Worm (Caenorhabditis elegans) whole organism, young adult: Measurements from ENCODE around the gene K11H3.5.

Experiments used
- B0035.1 ChIP-seq: sonication (generic microtip); optimal IDR thresholded peaks from 2 replicates; lab custom pipeline; 2016; ENCODE audit warnings: missing genetic modification characterization, mild to moderate bottlenecking, missing compliant biosample characterization, missing genotype, missing genetic modification reagents
- C06A6.2 ChIP-seq: fragments of 200-800 bp; sonication (Bioruptor generic); conservative IDR thresholded peaks from 2 replicates; pipeline ENCODE4 v1.3.6; 2022; ENCODE audit warnings: missing genetic modification characterization, missing compliant biosample characterization
- C17E4.6 ChIP-seq: fragments of 200-800 bp; sonication (Bioruptor generic); IDR thresholded peaks from 2 replicates; pipeline ENCODE4 v1.3.6; 2022; ENCODE audit warnings: missing genetic modification reagents, missing genetic modification characterization, missing compliant biosample characterization
- F23B12.7 ChIP-seq: sonication (generic microtip); optimal IDR thresholded peaks from 2 replicates; lab custom pipeline; 2017; ENCODE audit warnings: missing genetic modification characterization, mild to moderate bottlenecking, missing compliant biosample characterization, antibody characterized with exemption, moderate library complexity; ENCODE audit not compliant: insufficient read depth
- F37B4.10 ChIP-seq: fragments of 200-800 bp; sonication (Bioruptor generic); IDR thresholded peaks from 2 replicates; pipeline ENCODE4 v1.3.6; 2022; ENCODE audit warnings: missing genetic modification characterization, missing compliant biosample characterization
- F39B2.1 ChIP-seq: fragments of 200-800 bp; sonication (Bioruptor generic); IDR thresholded peaks from 2 replicates; pipeline ENCODE4 v1.3.6; 2022; ENCODE audit warnings: missing genetic modification reagents, missing genetic modification characterization, missing compliant biosample characterization
- F49E8.2 ChIP-seq: sonication (generic microtip); optimal IDR thresholded peaks from 3 replicates; lab custom pipeline; 2017; ENCODE audit warnings: missing genetic modification characterization, mild to moderate bottlenecking, missing compliant biosample characterization, antibody characterized with exemption, moderate library complexity; ENCODE audit not compliant: insufficient read depth
- F55B11.4 ChIP-seq: sonication (generic microtip); optimal IDR thresholded peaks from 2 replicates; lab custom pipeline; 2016; ENCODE audit warnings: missing compliant biosample characterization, missing genetic modification characterization, borderline replicate concordance; ENCODE audit not compliant: insufficient read depth
- F57A8.1 ChIP-seq: fragments of 200-800 bp; sonication (Bioruptor generic); optimal IDR thresholded peaks from 2 replicates; lab custom pipeline; 2018; ENCODE audit warnings: mild to moderate bottlenecking, missing genetic modification characterization, moderate library complexity, missing compliant biosample characterization
- T07F8.4 ChIP-seq: sonication (generic microtip); optimal IDR thresholded peaks from 2 replicates; lab custom pipeline; 2016; ENCODE audit warnings: mild to moderate bottlenecking, missing genetic modification characterization, moderate library complexity, missing compliant biosample characterization
- Y67H2A.10 ChIP-seq: fragments of 200-800 bp; sonication (Bioruptor generic); conservative IDR thresholded peaks from 2 replicates; pipeline ENCODE4 v1.3.6; 2022; ENCODE audit warnings: missing genetic modification reagents, missing genetic modification characterization, missing compliant biosample characterization
- Y79H2A.3 ChIP-seq: fragments of 200-800 bp; sonication (Bioruptor generic); conservative IDR thresholded peaks from 2 replicates; pipeline ENCODE4 v1.3.6; 2022; ENCODE audit warnings: missing genetic modification reagents, missing genetic modification characterization, missing compliant biosample characterization
- Y95B8A.8 ChIP-seq: fragments of 200-800 bp; sonication (Bioruptor generic); IDR thresholded peaks from 2 replicates; pipeline ENCODE4 v1.3.6; 2022; ENCODE audit warnings: missing genetic modification reagents, missing genetic modification characterization, missing compliant biosample characterization
- ZK185.1 ChIP-seq: sonication (generic microtip); optimal IDR thresholded peaks from 2 replicates; lab custom pipeline; 2016; ENCODE audit warnings: mild to moderate bottlenecking, missing genetic modification characterization, missing compliant biosample characterization; ENCODE audit not compliant: poor library complexity, severe bottlenecking
- aptf-3 ChIP-seq: fragments of 200-800 bp; sonication (Bioruptor generic); IDR thresholded peaks from 2 replicates; pipeline ENCODE4 v1.3.6; 2022; ENCODE audit warnings: missing genetic modification characterization, missing compliant biosample characterization
- athp-1 ChIP-seq: sonication (generic microtip); optimal IDR thresholded peaks from 2 replicates; lab custom pipeline; 2017; ENCODE audit warnings: mild to moderate bottlenecking, missing genetic modification characterization, missing compliant biosample characterization
- attf-6 ChIP-seq: fragments of 200-800 bp; sonication (Bioruptor generic); IDR thresholded peaks from 2 replicates; pipeline ENCODE4 v1.3.6; 2022; ENCODE audit warnings: missing genetic modification reagents, missing genetic modification characterization, missing compliant biosample characterization
- ccch-3 ChIP-seq: fragments of 200-800 bp; sonication (Bioruptor generic); optimal IDR thresholded peaks from 2 replicates; lab custom pipeline; 2018; ENCODE audit warnings: mild to moderate bottlenecking, missing genetic modification characterization, missing compliant biosample characterization
- cebp-1 ChIP-seq, 2 experiments: fragments of 200-800 bp in 1 of 2; sonication (Bioruptor generic) in 1 of 2; sonication (generic microtip) in 1 of 2; IDR thresholded peaks in 1 of 2; optimal IDR thresholded peaks in 1 of 2; 2 replicates each; pipeline versions ENCODE4 v1.3.6 to Lab custom; 2017 to 2022; ENCODE audit warnings: missing compliant biosample characterization in 2 of 2, missing genetic modification characterization in 2 of 2, mild to moderate bottlenecking in 1 of 2, missing genetic modification reagents in 1 of 2, moderate library complexity in 1 of 2
- egl-18 ChIP-seq: fragments of 200-800 bp; sonication (Bioruptor generic); IDR thresholded peaks from 2 replicates; pipeline ENCODE4 v1.3.6; 2022; ENCODE audit warnings: missing genetic modification reagents, missing genetic modification characterization, missing compliant biosample characterization
- egl-44 ChIP-seq: fragments of 200-800 bp; sonication (Bioruptor generic); IDR thresholded peaks from 2 replicates; pipeline ENCODE4 v1.3.6; 2022; ENCODE audit warnings: missing genetic modification reagents, missing genetic modification characterization, missing compliant biosample characterization
- egrh-3 ChIP-seq: fragments of 200-800 bp; sonication (Bioruptor generic); IDR thresholded peaks from 2 replicates; pipeline ENCODE4 v1.3.6; 2022; ENCODE audit warnings: missing genetic modification reagents, missing genetic modification characterization, missing compliant biosample characterization
- ekl-4 ChIP-seq: fragments of 200-800 bp; sonication (Bioruptor generic); IDR thresholded peaks from 2 replicates; pipeline ENCODE4 v1.3.6; 2022; ENCODE audit warnings: missing genetic modification reagents, missing genetic modification characterization, missing compliant biosample characterization
- hlh-12 ChIP-seq: sonication (generic microtip); optimal IDR thresholded peaks from 2 replicates; lab custom pipeline; 2016; ENCODE audit warnings: missing genetic modification characterization, missing compliant biosample characterization
- hsf-1 ChIP-seq: fragments of 200-800 bp; sonication (Bioruptor generic); IDR thresholded peaks from 2 replicates; pipeline ENCODE4 v1.3.6; 2022; ENCODE audit warnings: missing genetic modification reagents, missing genetic modification characterization, missing compliant biosample characterization
- lag-1 ChIP-seq: fragments of 200-800 bp; sonication (Bioruptor generic); IDR thresholded peaks from 2 replicates; pipeline ENCODE4 v1.3.6; 2022; ENCODE audit warnings: missing genetic modification reagents, missing genetic modification characterization, missing compliant biosample characterization
- lin-26 ChIP-seq: fragments of 200-800 bp; sonication (Bioruptor generic); IDR thresholded peaks from 2 replicates; pipeline ENCODE4 v1.3.6; 2022; ENCODE audit warnings: missing genetic modification reagents, missing genetic modification characterization, missing compliant biosample characterization
- lin-40 ChIP-seq: sonication (generic microtip); optimal IDR thresholded peaks from 2 replicates; lab custom pipeline; 2016; ENCODE audit warnings: missing genetic modification characterization, mild to moderate bottlenecking, missing compliant biosample characterization, missing genotype, missing genetic modification reagents
- lsy-27 ChIP-seq: sonication (generic microtip); optimal IDR thresholded peaks from 2 replicates; lab custom pipeline; 2017; ENCODE audit warnings: missing genetic modification characterization, mild to moderate bottlenecking, missing compliant biosample characterization, antibody characterized with exemption, missing genotype, borderline replicate concordance; ENCODE audit not compliant: insufficient read depth
- madf-6 ChIP-seq: fragments of 200-800 bp; sonication (Bioruptor generic); IDR thresholded peaks from 2 replicates; pipeline ENCODE4 v1.3.6; 2022; ENCODE audit warnings: missing genetic modification reagents, missing genetic modification characterization, missing compliant biosample characterization
- madf-8 ChIP-seq: fragments of 200-800 bp; sonication (Bioruptor generic); conservative IDR thresholded peaks from 2 replicates; pipeline ENCODE4 v1.3.6; 2022; ENCODE audit warnings: missing genetic modification reagents, missing genetic modification characterization, missing compliant biosample characterization
- mcd-1 ChIP-seq: fragments of 200-800 bp; sonication (Bioruptor generic); IDR thresholded peaks from 2 replicates; pipeline ENCODE4 v1.3.6; 2022; ENCODE audit warnings: missing genetic modification reagents, missing genetic modification characterization, missing compliant biosample characterization
- mxl-1 ChIP-seq: sonication (generic microtip); optimal IDR thresholded peaks from 2 replicates; lab custom pipeline; 2016; ENCODE audit warnings: missing genetic modification characterization, missing compliant biosample characterization
- nhr-80 ChIP-seq: sonication (generic microtip); optimal IDR thresholded peaks from 2 replicates; lab custom pipeline; 2016; ENCODE audit warnings: missing genetic modification characterization, missing compliant biosample characterization
- pbrm-1 ChIP-seq: fragments of 200-800 bp; sonication (Bioruptor generic); IDR thresholded peaks from 2 replicates; pipeline ENCODE4 v1.3.6; 2022; ENCODE audit warnings: missing genetic modification reagents, missing genetic modification characterization, missing compliant biosample characterization
- pha-4 ChIP-seq: fragments of 150-350 bp; sonication (generic microtip); optimal IDR thresholded peaks from 2 replicates; lab custom pipeline; 2014; ENCODE audit warnings: missing biosample characterization, missing genetic modification reagents, missing genetic modification characterization
- repo-1 ChIP-seq: sonication (generic microtip); optimal IDR thresholded peaks from 2 replicates; lab custom pipeline; 2017; ENCODE audit warnings: mild to moderate bottlenecking, missing genetic modification characterization, missing compliant biosample characterization
- sdz-38 ChIP-seq: sonication (generic microtip); optimal IDR thresholded peaks from 2 replicates; lab custom pipeline; 2016; ENCODE audit warnings: missing genotype, missing genetic modification characterization, missing compliant biosample characterization
- sea-2 ChIP-seq: fragments of 200-800 bp; sonication (Bioruptor generic); IDR thresholded peaks from 2 replicates; pipeline ENCODE4 v1.3.6; 2022; ENCODE audit warnings: missing genetic modification characterization, missing compliant biosample characterization
- somi-1 ChIP-seq: fragments of 200-800 bp; sonication (Bioruptor generic); optimal IDR thresholded peaks from 2 replicates; lab custom pipeline; 2018; ENCODE audit warnings: mild to moderate bottlenecking, missing genetic modification characterization, missing compliant biosample characterization
- tbx-9 ChIP-seq: sonication (generic microtip); optimal IDR thresholded peaks from 2 replicates; lab custom pipeline; 2016; ENCODE audit warnings: borderline replicate concordance, missing genetic modification characterization, inconsistent platforms, missing compliant biosample characterization
- tlf-1 ChIP-seq: fragments of 200-800 bp; sonication (Bioruptor generic); optimal IDR thresholded peaks from 2 replicates; lab custom pipeline; 2018; ENCODE audit warnings: mild to moderate bottlenecking, missing genetic modification characterization, missing compliant biosample characterization
- unc-62 ChIP-seq: fragments of 150-350 bp; optimal IDR thresholded peaks from 2 replicates; lab custom pipeline; 2014; ENCODE audit warnings: missing biosample characterization, missing genetic modification reagents, missing genetic modification characterization
- zfh-2 ChIP-seq: fragments of 200-800 bp; sonication (Bioruptor generic); conservative IDR thresholded peaks from 2 replicates; pipeline ENCODE4 v1.3.6; 2022; ENCODE audit warnings: missing genetic modification reagents, missing genetic modification characterization, missing compliant biosample characterization
- ztf-6 ChIP-seq: fragments of 200-800 bp; sonication (Bioruptor generic); IDR thresholded peaks from 2 replicates; pipeline ENCODE4 v1.3.6; 2022; ENCODE audit warnings: missing genetic modification reagents, missing genetic modification characterization, missing compliant biosample characterization

The K11H3.5 gene

DNA sequence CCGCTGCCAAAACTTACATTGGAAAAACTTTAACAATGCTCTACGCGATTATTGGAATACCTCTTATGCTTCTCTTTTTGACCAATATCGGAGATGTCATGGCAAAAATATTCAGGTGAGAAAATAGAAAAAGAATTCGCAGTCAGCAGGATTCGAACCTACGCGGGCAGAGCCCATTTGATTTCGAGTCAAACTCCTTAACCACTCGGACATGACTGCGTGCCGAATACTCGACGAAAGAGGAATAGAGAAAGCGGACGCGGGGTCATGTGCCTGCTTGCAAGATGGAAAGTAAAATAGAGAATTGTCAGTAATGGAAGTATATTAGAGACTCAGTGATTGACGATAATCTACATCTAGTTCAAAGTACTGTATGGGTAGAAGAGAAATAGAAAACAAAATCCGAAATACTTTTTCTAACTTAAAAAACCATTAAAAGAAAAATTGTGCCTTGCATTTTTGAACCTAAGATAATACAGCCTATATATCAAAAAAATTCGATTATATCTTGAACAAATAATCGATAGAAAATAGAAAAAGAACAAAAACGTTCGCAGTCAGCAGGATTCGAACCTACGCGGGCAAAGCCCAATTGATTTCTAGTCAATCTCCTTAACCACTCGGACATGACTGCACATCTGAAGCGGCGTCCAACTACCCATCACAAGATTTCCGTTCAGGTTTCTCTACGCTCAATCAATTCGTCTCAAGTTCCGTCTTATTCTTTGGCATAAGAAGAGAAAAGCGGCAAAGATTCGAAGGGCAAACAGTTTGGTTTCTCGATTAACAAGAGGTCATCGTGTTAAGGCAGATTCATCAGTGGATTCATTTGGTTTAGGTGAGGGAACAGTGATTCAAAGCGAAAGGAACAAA, 18.1 kb downstream of the K11H3.5 start (continued):
- TF ChIP-seq zfh-2 (GFP tag; lab: Robert Waterston, UW), result no peak
- TF ChIP-seq hlh-12 (tag; lab: Kevin White, UChicago), result peak; percentile 51
- no peak for TF ChIP-seq tbx-9 (tag; lab: Kevin White, UChicago)
- no peak for TF ChIP-seq C17E4.6 (GFP tag; lab: Robert Waterston, UW)
- TF ChIP-seq ekl-4 (GFP tag; lab: Robert Waterston, UW), result peak; percentile 61
- peak; percentile 75; the same call in 1 of the 2 replicates for TF ChIP-seq egl-44 (GFP tag; lab: Robert Waterston, UW)
- TF ChIP-seq madf-6 (GFP tag; lab: Robert Waterston, UW), result peak; percentile 62
- TF ChIP-seq cebp-1 (GFP tag; IDR thresholded peaks at IDR 0.05; lab: Robert Waterston, UW), result no peak; the same call in 1 of the 2 replicates
- peak; percentile 66 for TF ChIP-seq cebp-1 (tag; optimal IDR thresholded peaks at IDR 0.05; lab: Kevin White, UChicago)
- TF ChIP-seq mxl-1 (tag; lab: Kevin White, UChicago), result peak; percentile 43
- peak; percentile 38 for TF ChIP-seq somi-1
- no peak; the same call in 1 of the 2 replicates for TF ChIP-seq madf-8
- no peak for TF ChIP-seq Y79H2A.3 (GFP tag; lab: Robert Waterston, UW)
- peak; percentile 49; the same call in 1 of the 2 replicates for TF ChIP-seq Y67H2A.10 (GFP tag; lab: Robert Waterston, UW)
- TF ChIP-seq sdz-38 (tag; lab: Kevin White, UChicago), result no peak
- TF ChIP-seq lsy-27 (tag; lab: Kevin White, UChicago), result no peak
- peak; percentile 72 for TF ChIP-seq mcd-1 (GFP tag; lab: Robert Waterston, UW)
- no peak for TF ChIP-seq egl-18 (GFP tag; lab: Robert Waterston, UW)
- no peak for TF ChIP-seq F37B4.10
- no peak for TF ChIP-seq sea-2 (GFP tag; lab: Robert Waterston, UW)
- no peak for TF ChIP-seq F23B12.7
- TF ChIP-seq ztf-6 (GFP tag; lab: Robert Waterston, UW), result no peak
- no peak for TF ChIP-seq egrh-3
- TF ChIP-seq tlf-1, result peak; percentile 23
- TF ChIP-seq unc-62 (GFP tag; lab: Kevin White, UChicago), result no peak
- TF ChIP-seq repo-1 (tag; lab: Kevin White, UChicago), result no peak
- TF ChIP-seq lin-26, result peak; percentile 93
- peak; percentile 61 for TF ChIP-seq ccch-3
- peak; percentile 81; the same call in 1 of the 2 replicates for TF ChIP-seq Y95B8A.8 (GFP tag; lab: Robert Waterston, UW)
- peak; percentile 64 for TF ChIP-seq lin-40 (tag; lab: Kevin White, UChicago)
- TF ChIP-seq T07F8.4 (tag; lab: Kevin White, UChicago), result peak; percentile 3
- TF ChIP-seq pha-4, result no peak
- peak; percentile 25 for TF ChIP-seq nhr-80 (tag; lab: Kevin White, UChicago)
- TF ChIP-seq F39B2.1, result 0 out of 2 replicates have a peak, but pooled peaks have one; percentile 29
- peak; percentile 66 for TF ChIP-seq hsf-1 (GFP tag; lab: Robert Waterston, UW)
- TF ChIP-seq lag-1 (GFP tag; lab: Robert Waterston, UW), result no peak
- TF ChIP-seq pbrm-1 (GFP tag; lab: Robert Waterston, UW), result peak; percentile 54; the same call in 1 of the 2 replicates
- TF ChIP-seq F55B11.4 (tag; lab: Kevin White, UChicago), result no peak
- no peak for TF ChIP-seq B0035.1 (tag; lab: Kevin White, UChicago)
- no peak for TF ChIP-seq C06A6.2 (GFP tag; lab: Robert Waterston, UW)
- TF ChIP-seq F49E8.2 (tag; lab: Kevin White, UChicago), result no peak
- TF ChIP-seq F57A8.1, result no peak
- peak; percentile 74 for TF ChIP-seq ZK185.1
- 0 out of 2 replicates have a peak, but pooled peaks have one; percentile 71 for TF ChIP-seq aptf-3
- peak; percentile 72 for TF ChIP-seq athp-1 (tag; lab: Kevin White, UChicago)
- no peak for TF ChIP-seq attf-6 (GFP tag; lab: Robert Waterston, UW)
